Worm (Caenorhabditis elegans) whole organism, L4/young adult: ENCODE measurements around the gene F19B2.6.

ENCODE experiments used
- W03F9.2 ChIP-seq: fragments of 150-350 bp; optimal IDR thresholded peaks from 2 replicates; lab custom pipeline; 2014; ENCODE audit warnings: missing biosample characterization, missing genetic modification characterization
- dao-5 ChIP-seq: sonication (generic microtip); optimal IDR thresholded peaks from 2 replicates; lab custom pipeline; 2016; ENCODE audit warnings: missing genotype, missing genetic modification characterization, moderate library complexity, missing compliant biosample characterization
- him-1 ChIP-seq: sonication (generic microtip); optimal IDR thresholded peaks from 2 replicates; lab custom pipeline; 2016; ENCODE audit warnings: missing genotype, missing genetic modification reagents, missing genetic modification characterization, missing compliant biosample characterization

ce11 chrV:20124393-20124792 lies 33.9 kb upstream of the F19B2.6 start:
- TF ChIP-seq W03F9.2 (tag; lab: Kevin White, UChicago) (no peak), dao-5 (no peak), him-1 (tag; lab: Kevin White, UChicago) (no peak)
